Fruit fly (Drosophila melanogaster) whole organism: Measurements from ENCODE around the gene wls.

Source experiments
- Dll ChIP-seq: fragments of >200 bp; optimal IDR thresholded peaks from 2 replicates; lab custom pipeline; 2017
- EcR ChIP-seq, 2 experiments: fragments of >200 bp; optimal IDR thresholded peaks; 2 replicates each; lab custom pipeline; 2017; ENCODE audit warnings: missing biosample characterization in 2 of 2, missing genetic modification characterization in 2 of 2, missing genetic modification reagents in 2 of 2
- pan ChIP-seq: fragments of >200 bp; optimal IDR thresholded peaks from 2 replicates; lab custom pipeline; 2017
- psq ChIP-seq: fragments of >200 bp; optimal IDR thresholded peaks from 2 replicates; lab custom pipeline; 2017
- usp ChIP-seq: fragments of >200 bp; optimal IDR thresholded peaks from 2 replicates; lab custom pipeline; 2017; ENCODE audit warnings: missing biosample characterization, missing genetic modification characterization, mixed read lengths

DNA sequence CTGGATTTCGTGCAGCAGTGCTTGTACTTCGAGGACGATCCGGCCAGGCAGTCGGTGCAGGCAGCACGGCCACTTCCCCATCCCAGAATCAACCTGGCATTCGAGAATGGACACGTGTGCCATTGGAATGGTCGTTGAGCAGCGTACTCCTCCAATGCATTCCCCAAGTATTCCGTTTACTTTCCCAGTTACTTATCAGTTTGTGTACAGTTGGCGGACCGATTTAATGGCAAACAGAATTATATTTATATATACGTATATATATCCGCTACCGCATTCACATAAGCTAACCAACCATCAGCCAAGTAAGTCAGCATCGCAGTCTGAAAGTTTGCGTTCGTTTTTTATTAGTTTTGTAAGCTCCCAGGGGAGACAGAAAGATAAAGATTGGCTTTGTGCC, 44.2 kb upstream of the wls start:
- TF ChIP-seq psq (no peak), usp (GFP tag; lab: Kevin White, UChicago) (no peak), Dll (lab: Kevin White, UChicago) (no peak), EcR (GFP tag; optimal IDR thresholded peaks at IDR 0.05; lab: Kevin White, UChicago) (no peak), pan (no peak)
